Worm (Caenorhabditis elegans) whole organism, dauer: Measurements from ENCODE around the gene Y73B3A.1.
"Not testable (repeated sequence)": the region's sequence is repeated elsewhere in the genome, so short reads cannot be mapped to it uniquely, and the experiment has no call there.

ENCODE experiments used
- unc-62 ChIP-seq: sonication (generic microtip); optimal IDR thresholded peaks from 2 replicates; lab custom pipeline; 2017; ENCODE audit warnings: missing biosample characterization, missing genetic modification reagents, missing genetic modification characterization

The Y73B3A.1 gene

DNA sequence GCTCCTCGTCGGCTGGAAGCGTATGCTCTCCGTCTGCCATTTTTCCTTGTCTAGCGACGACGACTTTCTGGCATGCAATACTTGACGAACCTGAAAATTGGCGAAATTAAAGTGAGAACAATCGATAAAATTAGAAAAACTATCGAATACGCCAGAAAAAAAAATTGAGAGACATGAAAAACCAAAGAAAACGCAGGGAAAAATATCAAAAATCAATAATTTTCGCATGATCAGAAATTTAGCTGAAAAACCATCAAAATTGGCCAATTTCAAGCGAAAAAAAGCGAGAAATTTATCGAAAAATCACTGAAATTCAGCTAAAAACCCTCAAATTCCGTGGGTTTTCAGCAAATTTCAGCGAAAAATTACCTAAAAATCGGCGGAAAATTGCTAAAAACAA is at the start of gene Y73B3A.1:
Y73B3A.1 (minus strand) TSS at position 101 of the 400 bp plus-strand sequence.
- TF ChIP-seq unc-62 (GFP tag; lab: Kevin White, UChicago): not testable (repeated sequence)

DNA sequence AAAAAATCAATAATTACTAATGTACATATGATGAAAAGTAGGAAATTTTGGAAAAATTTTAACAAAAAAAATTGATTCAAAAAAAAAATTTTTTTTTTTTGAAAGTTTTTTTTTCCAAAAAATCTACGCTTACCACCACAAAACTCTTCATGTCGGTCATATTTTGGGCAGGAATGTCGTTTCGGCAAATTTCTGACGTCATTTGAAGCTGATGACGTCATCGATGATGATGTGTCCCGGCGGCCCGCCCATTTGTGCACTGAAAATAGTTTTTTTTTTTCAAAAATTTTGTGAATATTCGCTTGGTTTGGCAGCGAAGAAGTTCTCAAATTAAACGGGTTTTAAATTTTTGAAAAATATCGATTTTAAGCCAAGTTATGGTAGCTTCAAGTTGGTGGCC is 42.2 kb upstream of the Y73B3A.1 start:
- no peak for TF ChIP-seq unc-62 (GFP tag; lab: Kevin White, UChicago)

DNA sequence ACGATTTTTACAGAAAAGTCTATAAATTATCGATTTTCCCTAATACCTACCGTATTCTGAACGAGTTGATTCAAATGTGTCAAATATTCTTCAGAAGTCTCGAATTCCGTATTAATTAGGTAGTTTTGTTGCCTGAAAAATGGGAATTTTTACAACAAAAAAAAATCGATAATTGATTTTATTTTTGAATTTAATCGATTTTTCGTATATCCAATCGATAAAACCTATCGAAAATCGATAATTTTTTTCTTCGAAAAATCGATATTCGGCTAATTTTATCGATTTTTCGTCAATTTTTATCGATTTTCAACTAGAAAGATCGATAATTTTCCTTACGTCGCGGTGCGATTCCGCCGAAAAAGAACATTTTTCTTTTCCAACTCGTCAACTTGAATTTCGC is 37.9 kb upstream of the Y73B3A.1 start:
- TF ChIP-seq unc-62 (GFP tag; lab: Kevin White, UChicago): no peak

DNA sequence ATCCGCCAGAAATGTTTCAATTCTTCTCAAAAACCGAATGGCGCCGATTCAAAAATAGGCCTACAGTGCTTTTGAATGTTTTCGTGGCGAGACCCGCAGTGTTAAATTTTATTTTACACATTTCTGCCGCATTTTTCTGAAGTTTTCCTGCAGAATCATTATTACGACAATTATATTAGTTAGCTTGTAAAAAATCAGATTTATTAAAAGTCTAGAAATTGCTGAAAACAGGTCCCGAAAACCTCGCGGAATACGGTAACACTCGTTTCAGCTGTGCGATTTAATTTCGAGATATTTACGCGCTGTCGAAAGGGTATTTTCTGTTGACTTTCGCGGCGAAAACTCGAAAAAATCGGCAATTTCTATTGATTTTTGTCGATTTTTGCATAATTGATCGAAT is 751 bp upstream of the Y73B3A.1 start, which contains the start of gene Y73B3A.20:
Y73B3A.20 (plus strand) TSS at position 207 of the 400 bp plus-strand sequence.
- not testable (repeated sequence) for TF ChIP-seq unc-62 (GFP tag; lab: Kevin White, UChicago)

DNA sequence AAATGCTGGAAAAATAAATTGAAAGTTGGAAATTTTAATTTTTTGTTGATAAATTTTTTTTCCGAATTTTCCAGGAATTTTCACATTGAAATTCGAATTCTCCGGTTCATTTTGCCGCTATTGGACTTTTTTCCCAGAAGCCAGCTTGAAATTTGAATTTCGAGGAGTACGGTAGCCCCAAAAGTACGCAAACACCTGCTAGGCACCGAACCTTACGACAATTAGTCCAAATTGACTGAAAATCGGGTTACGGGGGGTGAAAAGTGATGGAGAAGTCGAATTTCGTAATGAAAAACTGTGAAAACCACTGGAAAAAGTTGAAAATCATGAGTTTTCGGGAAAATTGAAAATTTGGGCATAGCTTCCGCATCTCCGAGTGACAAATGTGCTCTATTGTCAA is 36.5 kb downstream of the Y73B3A.1 start:
- no peak for TF ChIP-seq unc-62 (GFP tag; lab: Kevin White, UChicago)
